Worm (Caenorhabditis elegans) whole organism, L1 larva: ENCODE data around the gene fbxb-22.
A peak's percentile ranks its signal among the peaks of the same experiment; 100 is the strongest.
"Not testable (repeated sequence)": the region's sequence is repeated elsewhere in the genome, so short reads cannot be mapped to it uniquely, and the experiment has no call there.

Source experiments
- C34B4.2 ChIP-seq: sonication (generic microtip); optimal IDR thresholded peaks from 2 replicates; lab custom pipeline; 2017; ENCODE audit warnings: mild to moderate bottlenecking, missing genetic modification characterization, missing compliant biosample characterization
- F16B12.6 ChIP-seq: fragments of 150-350 bp; optimal IDR thresholded peaks from 2 replicates; lab custom pipeline; 2014; ENCODE audit warnings: missing biosample characterization, missing genetic modification characterization
- alr-1 ChIP-seq: fragments of 200-800 bp; sonication (Bioruptor generic); optimal IDR thresholded peaks from 2 replicates; lab custom pipeline; 2018; ENCODE audit warnings: borderline replicate concordance, mild to moderate bottlenecking, missing genetic modification characterization, missing compliant biosample characterization
- aly-2 ChIP-seq: fragments of 150-350 bp; optimal IDR thresholded peaks from 2 replicates; lab custom pipeline; 2014; ENCODE audit warnings: missing biosample characterization, missing genetic modification characterization
- ama-1 ChIP-seq: fragments of 150-350 bp; optimal IDR thresholded peaks from 2 replicates; lab custom pipeline; 2014
- ceh-82 ChIP-seq, 3 experiments: fragments of 150-350 bp in 1 of 3; sonication (generic microtip) in 2 of 3; optimal IDR thresholded peaks; 2 replicates each; lab custom pipeline; 2014 to 2017; ENCODE audit warnings: missing biosample characterization in 3 of 3, missing genetic modification characterization in 3 of 3
- efl-1 ChIP-seq, 4 experiments: fragments of 150-350 bp; optimal IDR thresholded peaks in 3 of 4; peaks in 1 of 4; 1 replicate in 1 of 4; 2 replicates in 3 of 4; lab custom pipeline; 2014; ENCODE audit warnings: missing biosample characterization in 2 of 4, missing genetic modification characterization in 2 of 4, missing genetic modification reagents in 2 of 4
- elt-2 ChIP-seq: sonication (generic microtip); optimal IDR thresholded peaks from 2 replicates; lab custom pipeline; 2016; ENCODE audit warnings: missing genetic modification characterization, mild to moderate bottlenecking, inconsistent platforms, missing compliant biosample characterization, missing genetic modification reagents
- fkh-4 ChIP-seq: sonication (generic microtip); optimal IDR thresholded peaks from 2 replicates; lab custom pipeline; 2016; ENCODE audit warnings: missing compliant biosample characterization, missing genetic modification characterization, borderline replicate concordance
- fos-1 ChIP-seq: fragments of 150-350 bp; optimal IDR thresholded peaks from 2 replicates; lab custom pipeline; 2014; ENCODE audit warnings: missing biosample characterization, missing genetic modification characterization
- grh-1 ChIP-seq: fragments of 200-800 bp; sonication (Bioruptor generic); IDR thresholded peaks from 2 replicates; pipeline ENCODE4 v1.3.6; 2022; ENCODE audit warnings: missing genetic modification reagents, missing genetic modification characterization, missing compliant biosample characterization
- hlh-17 ChIP-seq: fragments of 200-800 bp; sonication (Bioruptor generic); optimal IDR thresholded peaks from 2 replicates; lab custom pipeline; 2018; ENCODE audit warnings: missing genetic modification characterization, mild to moderate bottlenecking, missing compliant biosample characterization, moderate library complexity, borderline replicate concordance
- jun-1 ChIP-seq: fragments of 150-350 bp; optimal IDR thresholded peaks from 2 replicates; lab custom pipeline; 2014; ENCODE audit warnings: missing biosample characterization, missing genetic modification reagents, missing genetic modification characterization
- lin-35 ChIP-seq, 2 experiments: fragments of 150-350 bp; optimal IDR thresholded peaks; 2 replicates each; lab custom pipeline; 2014; ENCODE audit warnings: missing biosample characterization in 2 of 2, missing genetic modification characterization in 2 of 2, missing genetic modification reagents in 2 of 2
- lsy-2 ChIP-seq, 2 experiments: fragments of 150-350 bp; optimal IDR thresholded peaks; 2 replicates each; lab custom pipeline; 2014; ENCODE audit warnings: missing biosample characterization in 2 of 2, missing genetic modification characterization in 2 of 2
- mef-2 ChIP-seq: fragments of 150-350 bp; optimal IDR thresholded peaks from 2 replicates; lab custom pipeline; 2014; ENCODE audit warnings: missing biosample characterization, missing genetic modification characterization
- nhr-12 ChIP-seq: sonication (generic microtip); optimal IDR thresholded peaks from 2 replicates; lab custom pipeline; 2017; ENCODE audit warnings: missing biosample characterization, missing genetic modification characterization
- nhr-19 ChIP-seq: fragments of 200-800 bp; sonication (Bioruptor generic); conservative IDR thresholded peaks from 2 replicates; pipeline ENCODE4 v1.3.6; 2022; ENCODE audit warnings: missing genetic modification characterization, missing compliant biosample characterization
- nhr-20 ChIP-seq: sonication (generic microtip); optimal IDR thresholded peaks from 2 replicates; lab custom pipeline; 2016; ENCODE audit warnings: mild to moderate bottlenecking, missing genetic modification characterization, missing compliant biosample characterization
- nhr-47 ChIP-seq: sonication (generic microtip); optimal IDR thresholded peaks from 2 replicates; lab custom pipeline; 2016; ENCODE audit warnings: mild to moderate bottlenecking, missing genetic modification characterization, moderate library complexity, missing compliant biosample characterization
- nhr-71 ChIP-seq: sonication (generic microtip); optimal IDR thresholded peaks from 2 replicates; lab custom pipeline; 2016; ENCODE audit warnings: mild to moderate bottlenecking, missing genetic modification characterization, moderate library complexity, missing compliant biosample characterization
- nhr-77 ChIP-seq: fragments of 150-350 bp; optimal IDR thresholded peaks from 2 replicates; lab custom pipeline; 2014; ENCODE audit warnings: missing biosample characterization, missing genetic modification characterization
- nhr-85 ChIP-seq: sonication (generic microtip); peaks from one replicate; lab custom pipeline; 2016; ENCODE audit warnings: missing genetic modification characterization, inconsistent platforms, missing compliant biosample characterization
- nhr-90 ChIP-seq: sonication (generic microtip); optimal IDR thresholded peaks from 2 replicates; lab custom pipeline; 2016; ENCODE audit warnings: mild to moderate bottlenecking, missing genetic modification characterization, missing compliant biosample characterization; ENCODE audit not compliant: poor library complexity
- pag-3 ChIP-seq: sonication (generic microtip); optimal IDR thresholded peaks from 2 replicates; lab custom pipeline; 2017; ENCODE audit warnings: missing genetic modification characterization, mild to moderate bottlenecking, missing compliant biosample characterization, antibody characterized with exemption, borderline replicate concordance; ENCODE audit not compliant: insufficient read depth
- pax-3 ChIP-seq: fragments of 200-800 bp; sonication (Bioruptor generic); optimal IDR thresholded peaks from 2 replicates; lab custom pipeline; 2018; ENCODE audit warnings: mild to moderate bottlenecking, missing genetic modification characterization, moderate library complexity, missing compliant biosample characterization
- rnt-1 ChIP-seq: sonication (generic microtip); optimal IDR thresholded peaks from 2 replicates; lab custom pipeline; 2016; ENCODE audit warnings: mild to moderate bottlenecking, missing genetic modification characterization, moderate library complexity, missing compliant biosample characterization
- snu-23 ChIP-seq: sonication (generic microtip); optimal IDR thresholded peaks from 2 replicates; lab custom pipeline; 2016; ENCODE audit warnings: missing genetic modification characterization, missing compliant biosample characterization
- sox-4 ChIP-seq: sonication (generic microtip); optimal IDR thresholded peaks from 2 replicates; lab custom pipeline; 2016; ENCODE audit warnings: missing genetic modification characterization, missing compliant biosample characterization
- sptf-1 ChIP-seq: fragments of 150-350 bp; optimal IDR thresholded peaks from 2 replicates; lab custom pipeline; 2014; ENCODE audit warnings: missing biosample characterization, missing genetic modification characterization
- tbx-2 ChIP-seq: sonication (generic microtip); optimal IDR thresholded peaks from 2 replicates; lab custom pipeline; 2016; ENCODE audit warnings: missing genetic modification characterization, missing compliant biosample characterization
- unc-130 ChIP-seq: fragments of 150-350 bp; optimal IDR thresholded peaks from 2 replicates; lab custom pipeline; 2017; ENCODE audit warnings: missing biosample characterization, missing genetic modification characterization, inconsistent platforms
- xbp-1 ChIP-seq: sonication (generic microtip); optimal IDR thresholded peaks from 2 replicates; lab custom pipeline; 2016; ENCODE audit warnings: missing genetic modification characterization, missing compliant biosample characterization
- zip-4 ChIP-seq: fragments of 200-800 bp; sonication (Bioruptor generic); optimal IDR thresholded peaks from 2 replicates; lab custom pipeline; 2018; ENCODE audit warnings: mild to moderate bottlenecking, missing genetic modification characterization, moderate library complexity, missing compliant biosample characterization
- ztf-4 ChIP-seq: fragments of 150-350 bp; optimal IDR thresholded peaks from 2 replicates; lab custom pipeline; 2014; ENCODE audit warnings: missing biosample characterization, missing genetic modification characterization

The fbxb-22 gene

DNA sequence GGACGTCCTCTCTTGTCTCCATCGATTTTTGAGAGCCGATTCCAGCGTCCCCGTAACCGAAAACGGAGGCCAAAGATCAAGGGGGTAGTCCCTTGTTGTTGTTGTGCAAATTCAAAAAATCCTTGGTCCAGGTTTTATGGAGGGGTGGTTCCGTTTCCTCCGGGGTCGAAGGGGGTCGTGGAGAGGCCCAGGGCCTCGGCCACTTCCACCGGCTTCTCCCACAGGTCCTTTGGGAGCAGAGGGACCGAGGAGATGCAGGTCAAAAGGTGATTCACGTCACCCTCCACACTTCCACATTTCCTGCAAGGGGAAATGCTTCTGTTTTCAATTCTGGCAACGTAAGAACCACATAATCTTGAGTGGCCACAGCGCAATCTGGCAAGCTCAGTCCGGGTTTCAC, at the start of gene fbxb-22:
fbxb-22 (minus strand) TSS at position 61 of the 400 bp plus-strand sequence.
- not testable (repeated sequence) for TF ChIP-seq nhr-77 (tag; lab: Kevin White, UChicago); nhr-19 (GFP tag; lab: Robert Waterston, UW); rnt-1

DNA sequence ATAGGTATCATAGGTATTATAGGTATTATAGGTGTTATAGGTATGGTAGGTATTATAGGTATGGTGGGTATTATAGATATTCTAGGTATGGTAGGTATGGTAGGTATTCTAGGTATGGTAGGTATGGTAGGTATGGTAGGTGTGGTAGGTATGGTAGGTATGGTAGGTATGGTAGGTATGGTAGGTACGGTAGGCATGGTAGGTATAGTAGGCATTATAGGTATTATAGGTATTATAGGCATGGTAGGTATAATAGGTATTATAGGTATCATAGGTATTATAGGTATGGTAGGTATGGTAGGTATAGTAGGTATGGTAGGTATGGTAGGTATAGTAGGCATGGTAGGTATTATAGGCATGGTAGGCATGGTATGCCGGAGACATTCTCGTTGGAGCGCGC, 48.4 kb upstream of the fbxb-22 start:
- no peak for TF ChIP-seq unc-130
- peak; percentile 30 for TF ChIP-seq nhr-85

DNA sequence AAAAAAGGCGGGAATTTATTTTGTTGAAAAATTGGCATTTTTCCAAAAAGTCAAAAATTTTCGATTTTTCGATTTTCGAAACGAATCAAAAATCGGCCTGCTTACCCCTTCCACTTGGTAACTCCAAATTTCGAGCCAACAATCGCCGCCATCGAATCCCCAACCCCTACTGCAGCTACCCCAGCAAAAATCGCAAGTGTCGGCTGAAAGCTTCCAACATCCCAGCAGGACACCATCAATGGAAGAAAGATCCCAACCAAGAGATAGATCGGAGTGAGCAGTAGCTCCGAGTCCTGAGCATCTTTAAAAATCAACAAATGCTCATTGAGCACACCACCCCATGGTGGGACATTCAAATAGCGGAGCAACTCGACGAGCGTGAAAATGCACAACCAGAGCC, 47.3 kb upstream of the fbxb-22 start:
- TF ChIP-seq C34B4.2 (tag; lab: Kevin White, UChicago) (no peak), fos-1 (tag; lab: Kevin White, UChicago) (no peak), pax-3 (tag; lab: Kevin White, UChicago) (no peak), sptf-1 (tag; lab: Kevin White, UChicago) (no peak), nhr-19 (GFP tag; lab: Robert Waterston, UW) (0 out of 2 replicates have a peak, but pooled peaks have one; percentile 2), fkh-4 (no peak), xbp-1 (tag; lab: Kevin White, UChicago) (no peak), efl-1 (optimal IDR thresholded peaks at IDR 0.05; lab: Kevin White, UChicago) (no peak), efl-1 (GFP tag; optimal IDR thresholded peaks at IDR 0.05 in 1 of 2; lab: Kevin White, UChicago) (peak in 1 of 2 experiments; percentile 54), nhr-12 (no peak), elt-2 (no peak), F16B12.6 (no peak), alr-1 (tag; lab: Kevin White, UChicago) (no peak), nhr-85 (no peak)

DNA sequence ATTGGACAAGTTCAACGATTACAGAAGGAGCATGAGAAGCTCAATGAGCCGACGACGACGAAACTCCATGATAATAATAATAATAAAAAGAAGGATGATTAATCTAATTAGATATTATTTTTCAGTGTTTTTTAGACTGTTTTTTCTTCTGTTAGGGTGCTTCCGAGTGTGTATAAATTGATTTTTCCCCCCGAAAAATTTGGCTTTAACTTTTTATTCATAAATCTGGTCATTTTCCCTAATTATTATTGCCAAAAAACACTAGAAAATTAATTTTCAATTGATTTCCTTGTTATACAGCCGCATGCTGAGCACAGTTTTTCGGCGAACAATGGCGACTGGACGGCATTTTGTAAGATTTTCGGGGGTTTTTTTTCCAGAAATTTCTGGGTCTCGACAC, 40.0 kb upstream of the fbxb-22 start, which contains the start of gene nft-1:
nft-1 (plus strand) TSS at position 301 of the 400 bp plus-strand sequence.
- no peak for TF ChIP-seq nhr-20 (tag; lab: Kevin White, UChicago)
- no peak for TF ChIP-seq efl-1 (optimal IDR thresholded peaks at IDR 0.05; lab: Kevin White, UChicago)
- TF ChIP-seq efl-1 (GFP tag; optimal IDR thresholded peaks at IDR 0.05 in 1 of 2; lab: Kevin White, UChicago): peak in 1 of 2 experiments; percentile 2

DNA sequence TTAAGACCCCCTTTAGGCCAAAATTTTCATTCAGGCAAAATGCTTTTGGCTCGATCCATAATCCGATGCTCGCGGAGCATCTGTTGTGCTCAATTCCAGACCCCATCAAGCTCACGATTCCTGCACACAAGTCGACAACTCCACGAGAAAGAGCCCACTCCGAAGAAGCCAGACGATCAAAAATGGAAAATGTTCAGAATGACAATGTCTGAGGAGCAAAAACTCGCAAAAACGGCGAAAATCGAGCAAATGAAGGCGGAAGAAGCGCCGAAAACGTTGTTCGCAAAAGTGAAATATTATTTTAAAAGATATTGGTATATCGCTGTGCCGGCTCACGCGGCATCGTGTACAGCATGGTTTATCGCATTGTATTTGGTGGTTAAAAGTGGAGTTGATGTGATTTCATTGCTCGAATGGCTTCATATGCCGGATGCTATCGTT, 38.1 kb upstream of the fbxb-22 start, which contains the start of gene Y56A3A.22:
Y56A3A.22 (plus strand) TSS at position 35 of the 441 bp plus-strand sequence.
- TF ChIP-seq nhr-85: no peak
- peak; percentile 29 for TF ChIP-seq elt-2
- no peak for TF ChIP-seq jun-1 (tag; lab: Kevin White, UChicago)
- peak; percentile 14 for TF ChIP-seq snu-23 (GFP tag; lab: Kevin White, UChicago)
- peak; percentile 86 for TF ChIP-seq ama-1 (lab: Kevin White, UChicago)
- TF ChIP-seq pax-3 (tag; lab: Kevin White, UChicago): peak; percentile 33
- TF ChIP-seq lsy-2 (tag; optimal IDR thresholded peaks at IDR 0.05; lab: Kevin White, UChicago): peak in 1 of 2 experiments; percentile 7
- peak; percentile 27 for TF ChIP-seq zip-4 (GFP tag; lab: Kevin White, UChicago)
- TF ChIP-seq nhr-90 (tag; lab: Kevin White, UChicago): peak; percentile 57
- peak; percentile 39 for TF ChIP-seq rnt-1
- no peak for TF ChIP-seq pag-3
- TF ChIP-seq efl-1 (optimal IDR thresholded peaks at IDR 0.05; lab: Kevin White, UChicago): peak; percentile 7 to 18
- TF ChIP-seq efl-1 (GFP tag; optimal IDR thresholded peaks at IDR 0.05 in 1 of 2; lab: Kevin White, UChicago): peak in 1 of 2 experiments; percentile 91
- peak; percentile 70 for TF ChIP-seq aly-2 (tag; lab: Kevin White, UChicago)
- no peak for TF ChIP-seq sox-4 (tag; lab: Kevin White, UChicago)
- no peak for TF ChIP-seq mef-2
- TF ChIP-seq hlh-17 (GFP tag; lab: Kevin White, UChicago): peak; percentile 43
- TF ChIP-seq lin-35 (GFP tag; optimal IDR thresholded peaks at IDR 0.05; lab: Kevin White, UChicago): peak in 1 of 2 experiments; percentile 29
- TF ChIP-seq grh-1 (GFP tag; lab: Robert Waterston, UW): peak; percentile 25
- no peak for TF ChIP-seq fos-1 (tag; lab: Kevin White, UChicago)
- no peak for TF ChIP-seq ceh-82 (tag; optimal IDR thresholded peaks at IDR 0.05; lab: Kevin White, UChicago)
- peak; percentile 62 for TF ChIP-seq nhr-71 (tag; lab: Kevin White, UChicago)
- TF ChIP-seq ztf-4 (tag; lab: Kevin White, UChicago): peak; percentile 80
- TF ChIP-seq nhr-47 (tag; lab: Kevin White, UChicago): peak; percentile 40
- TF ChIP-seq tbx-2 (tag; lab: Kevin White, UChicago): peak; percentile 7
